Fruit fly (Drosophila melanogaster): ENCODE data around the gene mrt.

Gene mrt

DNA sequence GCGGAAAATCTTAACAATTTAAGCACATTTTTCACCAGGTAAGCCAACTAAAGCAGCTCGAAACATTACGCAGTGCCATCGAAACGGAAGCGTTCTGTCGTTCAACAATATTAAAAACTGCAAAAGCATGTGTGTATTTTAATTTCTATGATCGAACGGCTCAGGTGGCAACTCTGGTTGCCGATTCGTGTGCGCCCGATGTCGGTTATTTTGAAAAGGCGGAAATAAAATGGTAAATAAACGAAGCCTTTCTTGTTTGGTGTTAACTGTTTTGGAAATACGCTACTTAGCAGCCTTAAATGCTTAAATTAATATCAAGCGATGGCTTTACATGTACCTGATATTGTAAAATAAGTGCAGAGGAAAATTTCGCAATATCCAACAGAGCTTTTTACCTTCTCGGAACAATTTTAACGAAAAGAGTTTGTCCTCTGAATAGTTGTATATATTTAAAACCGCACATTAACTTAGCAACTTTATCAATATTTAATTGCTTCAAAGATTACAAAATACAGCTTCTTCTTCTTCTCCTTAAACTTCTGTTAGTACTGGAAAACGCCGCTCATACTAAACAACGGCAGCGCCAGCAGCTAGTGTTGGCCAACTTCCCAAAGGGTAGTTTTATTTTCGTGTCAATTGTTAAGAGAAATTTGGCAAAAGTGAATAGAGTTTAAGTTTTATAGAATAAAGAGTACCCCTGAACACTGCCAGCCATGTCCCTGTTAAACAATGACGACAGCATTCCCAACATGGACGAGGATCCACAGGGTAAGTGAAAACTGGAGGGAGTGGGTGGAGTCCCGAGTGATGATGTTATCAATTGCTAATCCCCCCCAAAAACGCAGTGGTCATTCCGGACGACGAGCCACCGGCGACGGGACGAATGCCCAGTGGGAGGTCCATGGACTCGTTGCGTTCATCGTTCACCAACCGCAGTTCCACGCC lies 9.1 kb downstream of the mrt start, which contains the start of gene CG5934 (continued):
- TF ChIP-seq otp (GFP tag; IDR thresholded peaks at IDR 0.05) (no peak), CG4617 (GFP tag; optimal IDR thresholded peaks at IDR 0.05; ENCODE audit: borderline replicate concordance) (peak; percentile 66), CG8089 (GFP tag; optimal IDR thresholded peaks at IDR 0.05) (peak; percentile 9), Deaf1 (tag; optimal IDR thresholded peaks at IDR 0.05) (peak; percentile 72), Adf1 (GFP tag; IDR thresholded peaks at IDR 0.05) (no peak), ash1 (GFP tag; optimal IDR thresholded peaks at IDR 0.05) (no peak), tll (GFP tag; optimal IDR thresholded peaks at IDR 0.05) (no peak), CTCF (GFP tag; optimal IDR thresholded peaks at IDR 0.05) (peak; percentile 53), D19A (tag; optimal IDR thresholded peaks at IDR 0.05) (no peak), CG4854 (GFP tag; optimal IDR thresholded peaks at IDR 0.05) (no peak), CG18476 (GFP tag; optimal IDR thresholded peaks at IDR 0.05) (peak; percentile 12), crp (GFP tag; optimal IDR thresholded peaks at IDR 0.05) (peak in 1 of 2 experiments; percentile 72), HLH3B (GFP tag; IDR thresholded peaks at IDR 0.05) (no peak), schlank (tag; optimal IDR thresholded peaks at IDR 0.05) (no peak), CG10959 (GFP tag; IDR thresholded peaks at IDR 0.05) (no peak), HmgZ (tag; optimal IDR thresholded peaks at IDR 0.05) (peak; percentile 27), Hsf (GFP tag; optimal IDR thresholded peaks at IDR 0.05) (peak; percentile 29), CG13296 (GFP tag; optimal IDR thresholded peaks at IDR 0.05) (no peak), ro (GFP tag; IDR thresholded peaks at IDR 0.05) (no peak), Nf-YA (GFP tag; IDR thresholded peaks at IDR 0.05) (no peak), CG2202 (tag; optimal IDR thresholded peaks at IDR 0.05) (no peak), B-H1 (GFP tag; IDR thresholded peaks at IDR 0.05) (no peak), pb (GFP tag; optimal IDR thresholded peaks at IDR 0.05) (no peak), Atf-2 (GFP tag; optimal IDR thresholded peaks at IDR 0.05) (peak; percentile 40), Dref (GFP tag; IDR thresholded peaks at IDR 0.05) (peak; percentile 44), CG4360 (GFP tag; IDR thresholded peaks at IDR 0.05) (no peak), CG33213 (GFP tag; optimal IDR thresholded peaks at IDR 0.05) (peak; percentile 53), nerfin-1 (tag; optimal IDR thresholded peaks at IDR 0.05) (no peak), luna (GFP tag; optimal IDR thresholded peaks at IDR 0.05) (no peak), zen (tag; optimal IDR thresholded peaks at IDR 0.05) (peak; percentile 24), CG1024 (GFP tag; IDR thresholded peaks at IDR 0.05) (no peak), salm (tag; optimal IDR thresholded peaks at IDR 0.05) (no peak), CG15073 (GFP tag; optimal IDR thresholded peaks at IDR 0.05) (no peak), CG9437 (GFP tag; optimal IDR thresholded peaks at IDR 0.05) (no peak), CG8924 (tag; optimal IDR thresholded peaks at IDR 0.05) (peak; percentile 4), CG15696 (tag; optimal IDR thresholded peaks at IDR 0.05) (no peak), CG7357 (GFP tag; IDR thresholded peaks at IDR 0.05) (no peak), CG30403 (GFP tag; optimal IDR thresholded peaks at IDR 0.05) (peak; percentile 41), Pdp1 (GFP tag; optimal IDR thresholded peaks at IDR 0.05) (peak in 1 of 2 experiments; percentile 63), dimm (GFP tag; IDR thresholded peaks at IDR 0.05) (no peak), hbn (GFP tag; IDR thresholded peaks at IDR 0.05; ENCODE audit: partially characterized antibody) (no peak), slp2 (GFP tag; optimal IDR thresholded peaks at IDR 0.05) (peak; percentile 33), jigr1 (GFP tag; IDR thresholded peaks at IDR 0.05) (no peak), cad (GFP tag; optimal IDR thresholded peaks at IDR 0.05) (no peak), tgo (GFP tag; IDR thresholded peaks at IDR 0.05) (no peak), CG10147 (GFP tag; optimal IDR thresholded peaks at IDR 0.05) (no peak), CG42726 (GFP tag; IDR thresholded peaks at IDR 0.05; ENCODE audit: partially characterized antibody) (no peak), Chrac-16 (GFP tag; optimal IDR thresholded peaks at IDR 0.05) (peak; percentile 2), Sin3A (optimal IDR thresholded peaks at IDR 0.05) (peak; percentile 33), CG18764 (GFP tag; optimal IDR thresholded peaks at IDR 0.05) (no peak)
